Worm (Caenorhabditis elegans): ENCODE measurements around the gene citk-2.

Gene citk-2

DNA sequence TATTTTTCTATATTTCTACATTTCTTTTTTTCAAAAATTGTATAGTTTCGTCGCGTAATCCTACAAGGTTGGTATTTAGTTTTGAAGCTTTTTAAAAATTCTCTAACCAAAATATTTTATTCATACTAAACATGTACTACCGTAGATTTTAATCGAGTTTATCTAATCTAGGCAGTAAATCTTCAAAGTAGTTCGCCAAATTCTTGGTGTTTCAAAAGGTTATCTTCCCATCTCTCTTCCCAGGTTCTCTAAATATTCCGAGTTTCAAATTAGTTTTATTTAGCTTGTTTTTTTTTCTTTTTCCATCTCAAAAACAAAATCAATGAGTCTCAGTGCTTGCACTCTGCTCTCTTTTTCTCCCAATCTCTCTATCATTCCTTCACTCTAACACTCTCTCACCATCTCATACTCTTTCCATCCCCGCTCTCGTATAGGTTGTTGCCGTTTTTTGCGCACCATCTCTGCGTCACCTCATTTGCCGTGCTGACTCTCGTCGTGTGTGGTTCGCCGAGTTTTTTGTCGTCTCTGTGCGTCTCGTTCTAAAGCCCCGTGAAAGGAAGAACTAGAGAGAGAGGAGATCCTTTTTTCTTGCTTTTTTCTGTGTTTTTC, 17.8 kb downstream of the citk-2 start:
- TF ChIP-seq ceh-63 (GFP tag; optimal IDR thresholded peaks at IDR 0.05): no peak
- peak in 2 of 6 experiments; percentile 9 to 53 for TF ChIP-seq elt-3 (tag; optimal IDR thresholded peaks at IDR 0.05)
- no peak for TF ChIP-seq C34B4.2 (tag; optimal IDR thresholded peaks at IDR 0.05)
- peak; percentile 8 for TF ChIP-seq fkh-10 (GFP tag; optimal IDR thresholded peaks at IDR 0.05)
- no peak for TF ChIP-seq nhr-237 (tag; optimal IDR thresholded peaks at IDR 0.05)
- peak; percentile 83 for TF ChIP-seq snu-23 (GFP tag; optimal IDR thresholded peaks at IDR 0.05)
- peak; percentile 14 for TF ChIP-seq fos-1 (tag; optimal IDR thresholded peaks at IDR 0.05)
- TF ChIP-seq ama-1 (optimal IDR thresholded peaks at IDR 0.05): peak; percentile 19
- TF ChIP-seq elt-2 (tag; optimal IDR thresholded peaks at IDR 0.05): peak; percentile 83
- TF ChIP-seq lin-15B (tag; optimal IDR thresholded peaks at IDR 0.05): no peak
- no peak for TF ChIP-seq unc-98 (GFP tag; IDR thresholded peaks at IDR 0.05)
- TF ChIP-seq tbx-2 (tag; optimal IDR thresholded peaks at IDR 0.05): peak; percentile 67
- peak; percentile 22 for TF ChIP-seq F16B12.6 (tag; optimal IDR thresholded peaks at IDR 0.05)
- peak; percentile 67 for TF ChIP-seq nhr-47 (tag; optimal IDR thresholded peaks at IDR 0.05)
- TF ChIP-seq aly-2 (tag; optimal IDR thresholded peaks at IDR 0.05): no peak
- no peak for TF ChIP-seq efl-3 (GFP tag; optimal IDR thresholded peaks at IDR 0.05)
- TF ChIP-seq lsy-2 (tag; optimal IDR thresholded peaks at IDR 0.05): peak; percentile 67 to 76
- TF ChIP-seq nhr-28 (tag; optimal IDR thresholded peaks at IDR 0.05): no peak
- TF ChIP-seq zag-1 (tag; optimal IDR thresholded peaks at IDR 0.05): no peak
- TF ChIP-seq unc-62 (GFP tag; optimal IDR thresholded peaks at IDR 0.05): no peak
- no peak for TF ChIP-seq nhr-76 (tag; optimal IDR thresholded peaks at IDR 0.05)
- TF ChIP-seq nhr-90 (tag; optimal IDR thresholded peaks at IDR 0.05; ENCODE audit: poor library complexity): peak; percentile 35
- no peak for TF ChIP-seq egl-27 (tag; optimal IDR thresholded peaks at IDR 0.05)
- peak; percentile 66 to 70 for TF ChIP-seq lin-35 (GFP tag; optimal IDR thresholded peaks at IDR 0.05)
- TF ChIP-seq hlh-4 (tag; optimal IDR thresholded peaks at IDR 0.05): no peak
- TF ChIP-seq nhr-19 (GFP tag; conservative IDR thresholded peaks at IDR 0.05): peak; percentile 40
- no peak for TF ChIP-seq hlh-17 (GFP tag; optimal IDR thresholded peaks at IDR 0.05; ENCODE audit: borderline replicate concordance)
- no peak for TF ChIP-seq ces-1 (GFP tag; optimal IDR thresholded peaks at IDR 0.05)
- TF ChIP-seq C16A3.4 (tag; optimal IDR thresholded peaks at IDR 0.05): peak; percentile 11
- TF ChIP-seq unc-30 (tag; optimal IDR thresholded peaks at IDR 0.05): no peak
- TF ChIP-seq ztf-4 (tag; optimal IDR thresholded peaks at IDR 0.05): peak; percentile 16
- TF ChIP-seq aha-1 (tag; optimal IDR thresholded peaks at IDR 0.05): no peak
- TF ChIP-seq nhr-85 (tag): peak; percentile 86
- peak; percentile 49 for TF ChIP-seq irx-1 (tag; optimal IDR thresholded peaks at IDR 0.05)
- TF ChIP-seq mdl-1 (tag; optimal IDR thresholded peaks at IDR 0.05): peak in 1 of 2 experiments; percentile 56
- TF ChIP-seq nhr-71 (tag; optimal IDR thresholded peaks at IDR 0.05): peak; percentile 81
- TF ChIP-seq fkh-4 (tag; optimal IDR thresholded peaks at IDR 0.05; ENCODE audit: borderline replicate concordance): no peak
- no peak for TF ChIP-seq ets-5 (GFP tag; IDR thresholded peaks at IDR 0.05)
- TF ChIP-seq sup-37 (GFP tag; optimal IDR thresholded peaks at IDR 0.05): no peak
- TF ChIP-seq mef-2 (tag; optimal IDR thresholded peaks at IDR 0.05): no peak
- TF ChIP-seq sox-4 (tag; optimal IDR thresholded peaks at IDR 0.05): no peak
- peak; percentile 27 for TF ChIP-seq mep-1 (tag; optimal IDR thresholded peaks at IDR 0.05)
- no peak for TF ChIP-seq zip-4 (GFP tag; optimal IDR thresholded peaks at IDR 0.05)
- peak; percentile 65 for TF ChIP-seq skn-1 (tag; optimal IDR thresholded peaks at IDR 0.05)
- TF ChIP-seq pax-3 (tag; optimal IDR thresholded peaks at IDR 0.05): no peak
- no peak for TF ChIP-seq nhr-12 (tag; optimal IDR thresholded peaks at IDR 0.05)
- no peak for TF ChIP-seq pqm-1 (tag; optimal IDR thresholded peaks at IDR 0.05)
- peak; percentile 51 to 68 (median 61) for TF ChIP-seq ceh-82 (tag; optimal IDR thresholded peaks at IDR 0.05)
- TF ChIP-seq lin-13 (GFP tag; optimal IDR thresholded peaks at IDR 0.05): peak; percentile 15
- TF ChIP-seq isw-1 (GFP tag; IDR thresholded peaks at IDR 0.05): peak; percentile 61
- no peak for TF ChIP-seq alr-1 (tag; optimal IDR thresholded peaks at IDR 0.05; ENCODE audit: borderline replicate concordance)
- TF ChIP-seq dpl-1 (GFP tag; optimal IDR thresholded peaks at IDR 0.05): peak; percentile 22 to 48 (median 45)
- no peak for TF ChIP-seq lin-39 (tag; optimal IDR thresholded peaks at IDR 0.05)
